Worm (Caenorhabditis elegans) whole organism, L4 larva: ENCODE data around the gene F57A8.7.
A peak's percentile ranks its signal among the peaks of the same experiment; 100 is the strongest.

Experiments
- D1046.2 ChIP-seq: fragments of 200-800 bp; sonication (Bioruptor generic); IDR thresholded peaks from 2 replicates; pipeline ENCODE4 v1.3.6; 2022; ENCODE audit warnings: missing genetic modification characterization, missing compliant biosample characterization
- R02D3.7 ChIP-seq: fragments of 150-350 bp; sonication (generic microtip); optimal IDR thresholded peaks from 3 replicates; lab custom pipeline; 2014; ENCODE audit warnings: missing biosample characterization, missing genetic modification characterization
- T20F7.1 ChIP-seq: fragments of 200-800 bp; sonication (Bioruptor generic); optimal IDR thresholded peaks from 2 replicates; lab custom pipeline; 2018; ENCODE audit warnings: mild to moderate bottlenecking, missing genetic modification characterization, missing compliant biosample characterization
- Y105C5A.15 ChIP-seq: fragments of 200-800 bp; sonication (Bioruptor generic); IDR thresholded peaks from 2 replicates; pipeline ENCODE4 v1.3.6; 2022; ENCODE audit warnings: missing genetic modification characterization, missing compliant biosample characterization
- ZK546.5 ChIP-seq, 2 experiments: sonication (generic microtip); optimal IDR thresholded peaks; 2 replicates each; lab custom pipeline; 2017; ENCODE audit warnings: missing biosample characterization in 2 of 2, missing genetic modification characterization in 2 of 2
- ama-1 ChIP-seq: fragments of 150-350 bp; optimal IDR thresholded peaks from 2 replicates; lab custom pipeline; 2014; ENCODE audit warnings: inconsistent platforms, mixed read lengths
- arid-1 ChIP-seq: fragments of 200-800 bp; sonication (Bioruptor generic); conservative IDR thresholded peaks from 2 replicates; pipeline ENCODE4 v1.3.6; 2022; ENCODE audit warnings: missing genetic modification reagents, missing genetic modification characterization, missing compliant biosample characterization
- attf-4 ChIP-seq: sonication (generic microtip); optimal IDR thresholded peaks from 3 replicates; lab custom pipeline; 2017; ENCODE audit warnings: missing biosample characterization, missing genetic modification characterization
- cey-2 ChIP-seq: sonication (generic microtip); optimal IDR thresholded peaks from 3 replicates; lab custom pipeline; 2017; ENCODE audit warnings: missing genetic modification characterization, mild to moderate bottlenecking, missing compliant biosample characterization, antibody characterized with exemption, borderline replicate concordance; ENCODE audit not compliant: insufficient read depth
- daf-16 ChIP-seq, 3 experiments: sonication (generic microtip); optimal IDR thresholded peaks; 2 replicates each; lab custom pipeline; 2016 to 2017; ENCODE audit warnings: missing genetic modification characterization in 3 of 3, missing genetic modification reagents in 3 of 3, mild to moderate bottlenecking in 2 of 3, missing compliant biosample characterization in 2 of 3, missing biosample characterization in 1 of 3, moderate library complexity in 1 of 3
- daf-8 ChIP-seq: fragments of 200-800 bp; sonication (Bioruptor generic); IDR thresholded peaks from 2 replicates; pipeline ENCODE4 v1.3.6; 2022; ENCODE audit warnings: missing genetic modification characterization, missing compliant biosample characterization
- dmd-6 ChIP-seq: fragments of 200-800 bp; sonication (Bioruptor generic); IDR thresholded peaks from 2 replicates; pipeline ENCODE4 v1.3.6; 2022; ENCODE audit warnings: missing genetic modification reagents, missing genetic modification characterization, missing compliant biosample characterization
- duxl-1 ChIP-seq: sonication (generic microtip); optimal IDR thresholded peaks from 2 replicates; lab custom pipeline; 2016; ENCODE audit warnings: mild to moderate bottlenecking, missing genetic modification characterization, moderate library complexity, missing compliant biosample characterization; ENCODE audit not compliant: poor library complexity
- dve-1 ChIP-seq: sonication (generic microtip); optimal IDR thresholded peaks from 2 replicates; lab custom pipeline; 2017; ENCODE audit warnings: antibody characterized with exemption, mild to moderate bottlenecking, missing genetic modification characterization, missing compliant biosample characterization; ENCODE audit not compliant: insufficient read depth
- fos-1 ChIP-seq: fragments of 150-350 bp; optimal IDR thresholded peaks from 2 replicates; lab custom pipeline; 2014; ENCODE audit warnings: missing biosample characterization, missing genetic modification characterization
- hlh-11 ChIP-seq: fragments of 200-800 bp; sonication (Bioruptor generic); optimal IDR thresholded peaks from 2 replicates; lab custom pipeline; 2018; ENCODE audit warnings: mild to moderate bottlenecking, missing genetic modification characterization, missing compliant biosample characterization
- hlh-30 ChIP-seq: sonication (generic microtip); optimal IDR thresholded peaks from 2 replicates; lab custom pipeline; 2017; ENCODE audit warnings: antibody characterized with exemption, mild to moderate bottlenecking, missing genetic modification characterization, missing compliant biosample characterization; ENCODE audit not compliant: insufficient read depth
- hmg-1.1 ChIP-seq: fragments of 200-800 bp; sonication (Bioruptor generic); IDR thresholded peaks from 2 replicates; pipeline ENCODE4 v1.3.6; 2022; ENCODE audit warnings: missing genetic modification reagents, missing genetic modification characterization, missing compliant biosample characterization
- lin-13 ChIP-seq: fragments of 150-350 bp; optimal IDR thresholded peaks from 2 replicates; lab custom pipeline; 2014; ENCODE audit warnings: missing biosample characterization, missing genetic modification reagents, missing genetic modification characterization
- lin-15B ChIP-seq: fragments of 150-350 bp; sonication (generic microtip); optimal IDR thresholded peaks from 3 replicates; lab custom pipeline; 2014; ENCODE audit warnings: missing biosample characterization, missing genetic modification characterization
- lin-39 ChIP-seq: fragments of 150-350 bp; optimal IDR thresholded peaks from 2 replicates; lab custom pipeline; 2014; ENCODE audit warnings: missing biosample characterization, missing genetic modification reagents, missing genetic modification characterization
- lsy-2 ChIP-seq, 2 experiments: fragments of 150-350 bp in 1 of 2; sonication (generic microtip) in 1 of 2; optimal IDR thresholded peaks; 2 replicates each; lab custom pipeline; 2014 to 2017; ENCODE audit warnings: missing biosample characterization in 2 of 2, missing genetic modification characterization in 2 of 2
- mdl-1 ChIP-seq, 2 experiments: fragments of 150-350 bp in 1 of 2; sonication (generic microtip) in 1 of 2; optimal IDR thresholded peaks; 2 replicates each; lab custom pipeline; 2014 to 2017; ENCODE audit warnings: missing biosample characterization in 2 of 2, missing genetic modification characterization in 2 of 2
- mep-1 ChIP-seq: fragments of 150-350 bp; sonication (generic microtip); optimal IDR thresholded peaks from 3 replicates; lab custom pipeline; 2014; ENCODE audit warnings: missing biosample characterization, missing genetic modification characterization
- mxl-2 ChIP-seq: fragments of 200-800 bp; sonication (Bioruptor generic); conservative IDR thresholded peaks from 2 replicates; pipeline ENCODE4 v1.3.6; 2022; ENCODE audit warnings: missing genetic modification reagents, missing genetic modification characterization, missing compliant biosample characterization
- mxl-3 ChIP-seq: fragments of 200-800 bp; sonication (Bioruptor generic); optimal IDR thresholded peaks from 2 replicates; lab custom pipeline; 2018; ENCODE audit warnings: mild to moderate bottlenecking, missing genetic modification characterization, missing compliant biosample characterization
- nhr-10 ChIP-seq: fragments of 150-350 bp; optimal IDR thresholded peaks from 2 replicates; lab custom pipeline; 2014; ENCODE audit warnings: missing biosample characterization, missing genetic modification characterization
- nhr-102 ChIP-seq: sonication (generic microtip); optimal IDR thresholded peaks from 2 replicates; lab custom pipeline; 2016; ENCODE audit warnings: mild to moderate bottlenecking, missing genetic modification characterization, moderate library complexity, missing compliant biosample characterization
- nhr-11 ChIP-seq: fragments of 150-350 bp; optimal IDR thresholded peaks from 2 replicates; lab custom pipeline; 2014; ENCODE audit warnings: missing biosample characterization, missing genetic modification characterization
- nhr-28 ChIP-seq: fragments of 150-350 bp; optimal IDR thresholded peaks from 2 replicates; lab custom pipeline; 2014; ENCODE audit warnings: missing biosample characterization, missing genetic modification characterization
- nhr-48 ChIP-seq: sonication (generic microtip); optimal IDR thresholded peaks from 2 replicates; lab custom pipeline; 2016; ENCODE audit warnings: mild to moderate bottlenecking, missing genetic modification characterization, missing compliant biosample characterization
- nhr-6 ChIP-seq: fragments of 150-350 bp; optimal IDR thresholded peaks from 2 replicates; lab custom pipeline; 2014; ENCODE audit warnings: missing biosample characterization, missing genetic modification characterization
- nhr-77 ChIP-seq: fragments of 150-350 bp; optimal IDR thresholded peaks from 2 replicates; lab custom pipeline; 2014; ENCODE audit warnings: missing biosample characterization, missing genetic modification characterization
- php-3 ChIP-seq: fragments of 200-800 bp; sonication (Bioruptor generic); IDR thresholded peaks from 2 replicates; pipeline ENCODE4 v1.3.6; 2022; ENCODE audit warnings: missing genetic modification reagents, missing genetic modification characterization, missing compliant biosample characterization
- pqm-1 ChIP-seq: sonication (generic microtip); optimal IDR thresholded peaks from 2 replicates; lab custom pipeline; 2017; ENCODE audit warnings: missing biosample characterization, missing genetic modification characterization
- saeg-2 ChIP-seq: fragments of 200-800 bp; sonication (Bioruptor generic); IDR thresholded peaks from 2 replicates; pipeline ENCODE4 v1.3.6; 2022; ENCODE audit warnings: missing genetic modification reagents, missing genetic modification characterization, missing compliant biosample characterization
- snpc-4 ChIP-seq: fragments of 150-350 bp; optimal IDR thresholded peaks from 2 replicates; lab custom pipeline; 2014; ENCODE audit warnings: missing biosample characterization, missing genetic modification characterization
- spr-3 ChIP-seq: fragments of 200-800 bp; sonication (Bioruptor generic); optimal IDR thresholded peaks from 2 replicates; lab custom pipeline; 2018; ENCODE audit warnings: mild to moderate bottlenecking, missing genetic modification characterization, missing compliant biosample characterization
- tra-1 ChIP-seq: fragments of 200-800 bp; sonication (Bioruptor generic); IDR thresholded peaks from 2 replicates; pipeline ENCODE4 v1.3.6; 2022; ENCODE audit warnings: missing genetic modification reagents, missing genetic modification characterization, missing compliant biosample characterization
- ztf-7 ChIP-seq: fragments of 150-350 bp; optimal IDR thresholded peaks from 2 replicates; lab custom pipeline; 2014; ENCODE audit warnings: missing biosample characterization, missing genetic modification characterization

Gene F57A8.7

ce11 chrV:10084864-10085263 is 9.3 kb downstream of the F57A8.7 start, which contains the start of gene R04B5.6:
TSS of gene R04B5.6 (plus strand) at chrV:10085164.
- no peak for TF ChIP-seq ztf-7 (tag; lab: Kevin White, UChicago)
- no peak for TF ChIP-seq daf-8 (GFP tag; lab: Robert Waterston, UW)
- no peak for TF ChIP-seq mxl-3
- no peak for TF ChIP-seq D1046.2
- no peak for TF ChIP-seq cey-2 (tag; lab: Kevin White, UChicago)
- TF ChIP-seq lin-13: no peak
- no peak for TF ChIP-seq daf-16 (GFP tag; optimal IDR thresholded peaks at IDR 0.05; lab: Kevin White, UChicago)
- no peak for TF ChIP-seq daf-16 (tag; optimal IDR thresholded peaks at IDR 0.05; lab: Kevin White, UChicago)

DNA sequence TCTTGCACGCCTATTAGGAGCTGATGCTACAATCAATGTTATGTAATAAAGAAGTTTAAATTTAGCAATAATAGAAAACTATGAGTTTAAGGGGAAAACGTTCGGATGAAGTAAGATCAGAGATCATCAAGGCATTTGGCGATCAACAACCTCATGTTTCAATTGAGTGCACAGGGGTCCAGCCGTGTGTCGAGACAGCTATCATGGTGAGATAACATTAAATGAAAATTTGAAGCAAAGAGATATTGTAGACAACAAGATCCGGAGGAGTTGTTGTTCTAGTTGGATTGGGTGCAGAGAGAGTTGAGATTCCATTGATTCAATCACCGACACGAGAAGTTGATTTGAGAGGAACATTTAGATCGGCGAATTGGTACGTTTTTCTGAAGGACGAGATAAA is 10.6 kb downstream of the F57A8.7 start:
- TF ChIP-seq attf-4 (tag; lab: Kevin White, UChicago) (no peak), snpc-4 (tag; lab: Kevin White, UChicago) (no peak), hmg-1.1 (no peak), R02D3.7 (tag; lab: Kevin White, UChicago) (no peak), daf-16 (GFP tag; optimal IDR thresholded peaks at IDR 0.05; lab: Kevin White, UChicago) (peak in 1 of 2 experiments; percentile 72), daf-16 (tag; optimal IDR thresholded peaks at IDR 0.05; lab: Kevin White, UChicago) (no peak), spr-3 (GFP tag; lab: Kevin White, UChicago) (no peak), mxl-2 (no peak)

DNA sequence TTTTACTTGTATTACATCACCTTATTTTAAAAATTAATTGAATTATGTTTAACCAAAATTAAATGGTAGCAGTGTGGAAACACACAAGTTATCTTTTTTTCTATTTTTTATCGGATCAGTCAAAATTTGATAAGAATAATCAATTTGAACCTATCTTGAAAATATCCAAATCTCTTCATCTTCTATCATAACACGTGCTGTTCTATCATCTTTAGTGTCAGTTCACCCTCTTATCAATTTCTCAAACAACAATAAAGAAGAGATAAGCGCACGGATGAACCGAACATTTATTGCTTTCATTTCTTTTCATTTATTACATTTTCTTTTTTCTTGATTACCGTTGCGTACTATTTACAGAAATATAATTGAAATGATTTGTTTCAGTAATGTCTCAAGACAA is 11.6 kb downstream of the F57A8.7 start, which contains the start of gene R04B5.5:
Gene R04B5.5, plus strand, starts transcription at position 378 of the 400 bp plus-strand sequence.
- TF ChIP-seq arid-1 (GFP tag; lab: Robert Waterston, UW) (no peak), dmd-6 (peak; percentile 67), fos-1 (tag; lab: Kevin White, UChicago) (no peak), hlh-30 (tag; lab: Kevin White, UChicago) (peak; percentile 58), nhr-77 (tag; lab: Kevin White, UChicago) (peak; percentile 89), lsy-2 (tag; optimal IDR thresholded peaks at IDR 0.05; lab: Kevin White, UChicago) (peak in 1 of 2 experiments; percentile 33), hmg-1.1 (no peak), nhr-11 (tag; lab: Kevin White, UChicago) (peak; percentile 24), T20F7.1 (GFP tag; lab: Kevin White, UChicago) (peak; percentile 8), duxl-1 (tag; lab: Kevin White, UChicago) (no peak), nhr-102 (tag; lab: Kevin White, UChicago) (peak; percentile 48), mdl-1 (tag; optimal IDR thresholded peaks at IDR 0.05; lab: Kevin White, UChicago) (peak in 1 of 2 experiments; percentile 85), nhr-6 (peak; percentile 2), spr-3 (GFP tag; lab: Kevin White, UChicago) (no peak), mxl-3 (peak; percentile 79), dve-1 (tag; lab: Kevin White, UChicago) (peak; percentile 98), ZK546.5 (tag; optimal IDR thresholded peaks at IDR 0.05; lab: Kevin White, UChicago) (no peak), nhr-10 (tag; lab: Kevin White, UChicago) (peak; percentile 85), php-3 (GFP tag; lab: Robert Waterston, UW) (peak; percentile 89), saeg-2 (GFP tag; lab: Robert Waterston, UW) (no peak), mep-1 (peak; percentile 13), lin-39 (tag; lab: Kevin White, UChicago) (no peak), hlh-11 (tag; lab: Kevin White, UChicago) (peak; percentile 74), ztf-7 (tag; lab: Kevin White, UChicago) (peak; percentile 46), daf-16 (GFP tag; optimal IDR thresholded peaks at IDR 0.05; lab: Kevin White, UChicago) (no peak), daf-16 (tag; optimal IDR thresholded peaks at IDR 0.05; lab: Kevin White, UChicago) (peak; percentile 70), tra-1 (GFP tag; lab: Robert Waterston, UW) (0 out of 2 replicates have a peak, but pooled peaks have one; percentile 46), mxl-2 (no peak), pqm-1 (tag; lab: Kevin White, UChicago) (peak; percentile 37), nhr-28 (tag; lab: Kevin White, UChicago) (peak; percentile 90), Y105C5A.15 (GFP tag; lab: Robert Waterston, UW) (no peak), ama-1 (lab: Kevin White, UChicago) (no peak), nhr-48 (tag; lab: Kevin White, UChicago) (peak; percentile 49), lin-15B (tag; lab: Kevin White, UChicago) (no peak)
- TF ChIP-seq, all 104 proteins: peak for 21
